Fruit fly (Drosophila melanogaster): Measurements from ENCODE around the gene CG8219.

CG8219 gene

dm6 chr3L:6193556-6194114, 6.6 kb upstream of the CG8219 start (continued):
- TF ChIP-seq CG7745 (tag; optimal IDR thresholded peaks at IDR 0.05), result no peak
- TF ChIP-seq CG4617 (GFP tag; optimal IDR thresholded peaks at IDR 0.05; ENCODE audit: borderline replicate concordance), result peak; percentile 68
- no peak for TF ChIP-seq CG5180 (GFP tag; optimal IDR thresholded peaks at IDR 0.05)
- no peak for TF ChIP-seq CG6254 (GFP tag; optimal IDR thresholded peaks at IDR 0.05)
- TF ChIP-seq Scr (GFP tag; IDR thresholded peaks at IDR 0.05; ENCODE audit: partially characterized antibody), result 0 out of 2 replicates have a peak, but pooled peaks have one; percentile 44
- TF ChIP-seq inv (GFP tag; IDR thresholded peaks at IDR 0.05; ENCODE audit: partially characterized antibody), result 0 out of 2 replicates have a peak, but pooled peaks have one; percentile 4

- TF ChIP-seq CTCF (GFP tag; optimal IDR thresholded peaks at IDR 0.05) (no peak), dmrt11E (tag; optimal IDR thresholded peaks at IDR 0.05) (peak; percentile 11), Hr39 (optimal IDR thresholded peaks at IDR 0.05) (no peak), CG7987 (GFP tag; optimal IDR thresholded peaks at IDR 0.05) (peak; percentile 81), CG1233 (GFP tag; optimal IDR thresholded peaks at IDR 0.05) (peak; percentile 77), CG4328 (GFP tag; optimal IDR thresholded peaks at IDR 0.05) (peak; percentile 57), CG18764 (GFP tag; optimal IDR thresholded peaks at IDR 0.05) (peak; percentile 30), insv (GFP tag; optimal IDR thresholded peaks at IDR 0.05) (peak in 1 of 2 experiments; percentile 18), Meics (GFP tag; optimal IDR thresholded peaks at IDR 0.05) (peak; percentile 53), chinmo (GFP tag; IDR thresholded peaks at IDR 0.05; ENCODE audit: partially characterized antibody) (0 out of 4 replicates have a peak, but pooled peaks have one; percentile 59), CG14710 (tag; optimal IDR thresholded peaks at IDR 0.05) (peak; percentile 58), CG6254 (GFP tag; optimal IDR thresholded peaks at IDR 0.05) (peak; percentile 25), CG15696 (tag; optimal IDR thresholded peaks at IDR 0.05) (peak; percentile 93), ato (GFP tag; IDR thresholded peaks at IDR 0.05; ENCODE audit: partially characterized antibody) (no peak), CG9215 (GFP tag; IDR thresholded peaks at IDR 0.05) (no peak), ATbp (GFP tag; optimal IDR thresholded peaks at IDR 0.05) (peak; percentile 55), CG12071 (GFP tag; optimal IDR thresholded peaks at IDR 0.05) (peak; percentile 78), cg (GFP tag; optimal IDR thresholded peaks at IDR 0.05) (peak; percentile 43), BtbVII (GFP tag; optimal IDR thresholded peaks at IDR 0.05) (peak; percentile 76), CG15479 (GFP tag; optimal IDR thresholded peaks at IDR 0.05) (peak; percentile 66), Sry-β (GFP tag; optimal IDR thresholded peaks at IDR 0.05) (peak; percentile 54), D (optimal IDR thresholded peaks at IDR 0.05) (no peak), D (GFP tag; optimal IDR thresholded peaks at IDR 0.05) (peak; percentile 38), CG4707 (GFP tag; optimal IDR thresholded peaks at IDR 0.05) (peak; percentile 40), CG11696 (GFP tag; IDR thresholded peaks at IDR 0.05) (no peak), Lim3 (GFP tag; IDR thresholded peaks at IDR 0.05) (no peak), CG16779 (GFP tag; IDR thresholded peaks at IDR 0.05) (no peak), tap (tag; optimal IDR thresholded peaks at IDR 0.05) (no peak), fd102C (GFP tag; optimal IDR thresholded peaks at IDR 0.05) (peak; percentile 60), CG2116 (GFP tag; optimal IDR thresholded peaks at IDR 0.05) (peak; percentile 18), Deaf1 (tag; optimal IDR thresholded peaks at IDR 0.05) (peak; percentile 22), Atf6 (GFP tag; IDR thresholded peaks at IDR 0.05) (0 out of 2 replicates have a peak, but pooled peaks have one; percentile 27), chif (GFP tag; optimal IDR thresholded peaks at IDR 0.05) (peak in 1 of 2 experiments; percentile 23), usp (GFP tag; optimal IDR thresholded peaks at IDR 0.05) (no peak), org-1 (GFP tag; optimal IDR thresholded peaks at IDR 0.05) (peak; percentile 52), zen2 (GFP tag; IDR thresholded peaks at IDR 0.05; ENCODE audit: partially characterized antibody) (no peak), CG15011 (GFP tag; optimal IDR thresholded peaks at IDR 0.05) (peak; percentile 62), Jarid2 (GFP tag; optimal IDR thresholded peaks at IDR 0.05) (peak; percentile 28), run (tag; optimal IDR thresholded peaks at IDR 0.05) (peak; percentile 46), CG15514 (GFP tag; optimal IDR thresholded peaks at IDR 0.05) (peak; percentile 56), CG6765 (GFP tag; optimal IDR thresholded peaks at IDR 0.05) (peak; percentile 53)
Observed at dm6 chr3L:6215976-6216786, 15.9 kb downstream of the CG8219 start.
